Worm (Caenorhabditis elegans): Measurements from ENCODE around the gene gpa-12.

DNA sequence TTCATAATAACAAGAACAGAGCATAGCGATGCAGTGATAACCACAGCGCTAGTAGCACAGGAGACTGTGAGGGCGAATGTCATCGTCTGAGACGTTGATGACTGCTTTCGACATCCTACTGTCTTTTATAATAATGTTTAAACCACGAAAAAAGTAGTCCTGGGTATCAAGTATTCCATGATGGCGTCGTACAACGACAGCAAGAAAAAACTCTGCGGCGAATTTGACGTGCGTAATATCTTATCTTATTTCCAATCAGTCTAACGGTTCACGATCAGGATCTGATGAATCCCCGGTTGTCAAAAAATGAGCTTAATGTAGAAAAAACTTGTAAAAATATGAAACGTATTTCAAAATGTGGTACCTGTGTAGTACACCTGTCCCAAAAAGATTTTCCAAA is 8.8 kb upstream of the gpa-12 start, which contains the start of gene col-175:
- TF ChIP-seq nhr-21 (tag; optimal IDR thresholded peaks at IDR 0.05) (no peak), fos-1 (tag; optimal IDR thresholded peaks at IDR 0.05) (no peak), unc-62 (GFP tag; optimal IDR thresholded peaks at IDR 0.05) (no peak), unc-39 (tag; optimal IDR thresholded peaks at IDR 0.05) (no peak), ama-1 (optimal IDR thresholded peaks at IDR 0.05) (no peak), ceh-82 (tag; optimal IDR thresholded peaks at IDR 0.05) (no peak), sem-4 (tag; optimal IDR thresholded peaks at IDR 0.05) (no peak), elt-1 (tag; optimal IDR thresholded peaks at IDR 0.05) (no peak), nhr-12 (tag; optimal IDR thresholded peaks at IDR 0.05) (no peak), nhr-23 (tag; optimal IDR thresholded peaks at IDR 0.05) (no peak), blmp-1 (tag; optimal IDR thresholded peaks at IDR 0.05; ENCODE audit: insufficient read depth) (no peak), R02D3.7 (tag; optimal IDR thresholded peaks at IDR 0.05) (no peak), nhr-11 (tag; optimal IDR thresholded peaks at IDR 0.05) (no peak)
